Worm (Caenorhabditis elegans) whole organism, L4 larva: Measurements from ENCODE around the gene D1044.7.

Experiments used
- F44E2.7 ChIP-seq: fragments of 200-800 bp; sonication (Bioruptor generic); IDR thresholded peaks from 2 replicates; pipeline ENCODE4 v2.1.2; 2022; ENCODE audit warnings: missing genetic modification characterization, missing compliant biosample characterization
- F49E8.2 ChIP-seq: sonication (generic microtip); optimal IDR thresholded peaks from 2 replicates; lab custom pipeline; 2016; ENCODE audit warnings: missing compliant biosample characterization, mild to moderate bottlenecking, missing genetic modification characterization, borderline replicate concordance
- T20F7.1 ChIP-seq: fragments of 200-800 bp; sonication (Bioruptor generic); optimal IDR thresholded peaks from 2 replicates; lab custom pipeline; 2018; ENCODE audit warnings: mild to moderate bottlenecking, missing genetic modification characterization, missing compliant biosample characterization
- T26A8.4 ChIP-seq: fragments of 200-800 bp; sonication (Bioruptor generic); IDR thresholded peaks from 2 replicates; pipeline ENCODE4 v1.3.6; 2022; ENCODE audit warnings: missing genetic modification characterization, missing compliant biosample characterization
- Y48G9A.11 ChIP-seq: fragments of 200-800 bp; sonication (Bioruptor generic); IDR thresholded peaks from 2 replicates; pipeline ENCODE4 v1.3.6; 2022; ENCODE audit warnings: missing genetic modification reagents, missing genetic modification characterization, missing compliant biosample characterization
- Y75B8A.6 ChIP-seq: fragments of 200-800 bp; sonication (Bioruptor generic); IDR thresholded peaks from 2 replicates; pipeline ENCODE4 v1.3.6; 2022; ENCODE audit warnings: missing genetic modification reagents, missing genetic modification characterization, missing compliant biosample characterization
- ZK337.2 ChIP-seq: fragments of 200-800 bp; sonication (Bioruptor generic); IDR thresholded peaks from 2 replicates; pipeline ENCODE4 v1.3.6; 2022; ENCODE audit warnings: missing genetic modification reagents, missing genetic modification characterization, missing compliant biosample characterization
- attf-4 ChIP-seq: sonication (generic microtip); optimal IDR thresholded peaks from 3 replicates; lab custom pipeline; 2017; ENCODE audit warnings: missing biosample characterization, missing genetic modification characterization
- ceh-32 ChIP-seq: sonication (generic microtip); optimal IDR thresholded peaks from 2 replicates; lab custom pipeline; 2016; ENCODE audit warnings: mild to moderate bottlenecking, missing genetic modification characterization, missing compliant biosample characterization; ENCODE audit not compliant: poor library complexity
- ceh-82 ChIP-seq: sonication (generic microtip); optimal IDR thresholded peaks from 2 replicates; lab custom pipeline; 2017; ENCODE audit warnings: missing biosample characterization, missing genetic modification characterization
- cey-2 ChIP-seq: sonication (generic microtip); optimal IDR thresholded peaks from 3 replicates; lab custom pipeline; 2017; ENCODE audit warnings: missing genetic modification characterization, mild to moderate bottlenecking, missing compliant biosample characterization, antibody characterized with exemption, borderline replicate concordance; ENCODE audit not compliant: insufficient read depth
- daf-16 ChIP-seq, 3 experiments: sonication (generic microtip); optimal IDR thresholded peaks; 2 replicates each; lab custom pipeline; 2016 to 2017; ENCODE audit warnings: missing genetic modification characterization in 3 of 3, missing genetic modification reagents in 3 of 3, mild to moderate bottlenecking in 2 of 3, missing compliant biosample characterization in 2 of 3, missing biosample characterization in 1 of 3, moderate library complexity in 1 of 3
- dmd-6 ChIP-seq: fragments of 200-800 bp; sonication (Bioruptor generic); IDR thresholded peaks from 2 replicates; pipeline ENCODE4 v1.3.6; 2022; ENCODE audit warnings: missing genetic modification reagents, missing genetic modification characterization, missing compliant biosample characterization
- dmd-8 ChIP-seq: fragments of 200-800 bp; sonication (Bioruptor generic); IDR thresholded peaks from 2 replicates; pipeline ENCODE4 v1.3.6; 2022; ENCODE audit warnings: missing genetic modification characterization, missing compliant biosample characterization
- dmd-9 ChIP-seq: fragments of 200-800 bp; sonication (Bioruptor generic); IDR thresholded peaks from 2 replicates; pipeline ENCODE4 v1.3.6; 2022; ENCODE audit warnings: missing genetic modification reagents, missing genetic modification characterization, missing compliant biosample characterization
- dve-1 ChIP-seq: sonication (generic microtip); optimal IDR thresholded peaks from 2 replicates; lab custom pipeline; 2017; ENCODE audit warnings: antibody characterized with exemption, mild to moderate bottlenecking, missing genetic modification characterization, missing compliant biosample characterization; ENCODE audit not compliant: insufficient read depth
- egl-27 ChIP-seq: sonication (generic microtip); optimal IDR thresholded peaks from 3 replicates; lab custom pipeline; 2017; ENCODE audit warnings: missing biosample characterization, missing genetic modification reagents, missing genetic modification characterization
- hlh-30 ChIP-seq: sonication (generic microtip); optimal IDR thresholded peaks from 2 replicates; lab custom pipeline; 2017; ENCODE audit warnings: antibody characterized with exemption, mild to moderate bottlenecking, missing genetic modification characterization, missing compliant biosample characterization; ENCODE audit not compliant: insufficient read depth
- hmg-1.1 ChIP-seq: fragments of 200-800 bp; sonication (Bioruptor generic); IDR thresholded peaks from 2 replicates; pipeline ENCODE4 v1.3.6; 2022; ENCODE audit warnings: missing genetic modification reagents, missing genetic modification characterization, missing compliant biosample characterization
- lin-15B ChIP-seq: fragments of 150-350 bp; sonication (generic microtip); optimal IDR thresholded peaks from 3 replicates; lab custom pipeline; 2014; ENCODE audit warnings: missing biosample characterization, missing genetic modification characterization
- mdl-1 ChIP-seq, 2 experiments: fragments of 150-350 bp in 1 of 2; sonication (generic microtip) in 1 of 2; optimal IDR thresholded peaks; 2 replicates each; lab custom pipeline; 2014 to 2017; ENCODE audit warnings: missing biosample characterization in 2 of 2, missing genetic modification characterization in 2 of 2
- mdt-29 ChIP-seq: fragments of 200-800 bp; sonication (Bioruptor generic); IDR thresholded peaks from 2 replicates; pipeline ENCODE4 v1.3.6; 2022; ENCODE audit warnings: missing genetic modification reagents, missing genetic modification characterization, missing compliant biosample characterization
- mep-1 ChIP-seq: fragments of 150-350 bp; sonication (generic microtip); optimal IDR thresholded peaks from 3 replicates; lab custom pipeline; 2014; ENCODE audit warnings: missing biosample characterization, missing genetic modification characterization
- mes-2 ChIP-seq: sonication (generic microtip); optimal IDR thresholded peaks from 2 replicates; lab custom pipeline; 2016; ENCODE audit warnings: missing genotype, mild to moderate bottlenecking, missing genetic modification characterization, missing compliant biosample characterization; ENCODE audit not compliant: poor library complexity, severe bottlenecking
- mxl-3 ChIP-seq: fragments of 200-800 bp; sonication (Bioruptor generic); optimal IDR thresholded peaks from 2 replicates; lab custom pipeline; 2018; ENCODE audit warnings: mild to moderate bottlenecking, missing genetic modification characterization, missing compliant biosample characterization
- nhr-28 ChIP-seq: fragments of 150-350 bp; optimal IDR thresholded peaks from 2 replicates; lab custom pipeline; 2014; ENCODE audit warnings: missing biosample characterization, missing genetic modification characterization
- nhr-42 ChIP-seq: fragments of 200-800 bp; sonication (Bioruptor generic); IDR thresholded peaks from 2 replicates; pipeline ENCODE4 v1.3.6; 2022; ENCODE audit warnings: missing genetic modification characterization, missing compliant biosample characterization
- nhr-48 ChIP-seq: sonication (generic microtip); optimal IDR thresholded peaks from 2 replicates; lab custom pipeline; 2016; ENCODE audit warnings: mild to moderate bottlenecking, missing genetic modification characterization, missing compliant biosample characterization
- nhr-77 ChIP-seq: fragments of 150-350 bp; optimal IDR thresholded peaks from 2 replicates; lab custom pipeline; 2014; ENCODE audit warnings: missing biosample characterization, missing genetic modification characterization
- pqm-1 ChIP-seq: sonication (generic microtip); optimal IDR thresholded peaks from 2 replicates; lab custom pipeline; 2017; ENCODE audit warnings: missing biosample characterization, missing genetic modification characterization
- saeg-2 ChIP-seq: fragments of 200-800 bp; sonication (Bioruptor generic); IDR thresholded peaks from 2 replicates; pipeline ENCODE4 v1.3.6; 2022; ENCODE audit warnings: missing genetic modification reagents, missing genetic modification characterization, missing compliant biosample characterization
- sdz-12 ChIP-seq: fragments of 200-800 bp; sonication (Bioruptor generic); optimal IDR thresholded peaks from 2 replicates; lab custom pipeline; 2018; ENCODE audit warnings: mild to moderate bottlenecking, missing genetic modification characterization, missing compliant biosample characterization
- snpc-1.2 ChIP-seq: fragments of 200-800 bp; sonication (Bioruptor generic); IDR thresholded peaks from 2 replicates; pipeline ENCODE4 v1.3.6; 2022; ENCODE audit warnings: missing genetic modification reagents, missing genetic modification characterization, missing compliant biosample characterization
- spr-3 ChIP-seq: fragments of 200-800 bp; sonication (Bioruptor generic); optimal IDR thresholded peaks from 2 replicates; lab custom pipeline; 2018; ENCODE audit warnings: mild to moderate bottlenecking, missing genetic modification characterization, missing compliant biosample characterization
- unc-62 ChIP-seq, 3 experiments: fragments of 150-350 bp in 1 of 3; sonication (generic microtip); optimal IDR thresholded peaks in 2 of 3; peaks in 1 of 3; 1 replicate in 1 of 3; 2 replicates in 2 of 3; lab custom pipeline; 2014 to 2017; ENCODE audit warnings: missing biosample characterization in 3 of 3, missing genetic modification characterization in 3 of 3, missing genetic modification reagents in 3 of 3, missing genotype in 1 of 3
- vab-7 ChIP-seq: fragments of 200-800 bp; sonication (Bioruptor generic); IDR thresholded peaks from 2 replicates; pipeline ENCODE4 v1.3.6; 2022; ENCODE audit warnings: missing genetic modification reagents, missing genetic modification characterization, missing compliant biosample characterization
- zfp-2 ChIP-seq: sonication (generic microtip); optimal IDR thresholded peaks from 2 replicates; lab custom pipeline; 2016; ENCODE audit warnings: mild to moderate bottlenecking, missing genetic modification characterization, missing compliant biosample characterization
- zfp-3 ChIP-seq: fragments of 200-800 bp; sonication (Bioruptor generic); conservative IDR thresholded peaks from 2 replicates; pipeline ENCODE4 v1.3.6; 2022; ENCODE audit warnings: missing genetic modification reagents, missing genetic modification characterization, missing compliant biosample characterization

Gene D1044.7

ce11 chrIII:5550193-5550592 is 41.6 kb upstream of the D1044.7 start (continued):
- TF ChIP-seq attf-4 (tag; lab: Kevin White, UChicago) = no peak
- no peak for TF ChIP-seq ceh-32 (tag; lab: Kevin White, UChicago)
- peak; percentile 23 for TF ChIP-seq dve-1 (tag; lab: Kevin White, UChicago)
- TF ChIP-seq sdz-12 (GFP tag; lab: Kevin White, UChicago) = no peak
- TF ChIP-seq F49E8.2 = no peak
- TF ChIP-seq cey-2 (tag; lab: Kevin White, UChicago) = peak; percentile 6
- TF ChIP-seq hlh-30 = peak; percentile 18

- TF ChIP-seq egl-27 (tag; lab: Kevin White, UChicago) = no peak
- TF ChIP-seq mdt-29 (GFP tag; lab: Robert Waterston, UW) = no peak
- no peak for TF ChIP-seq nhr-77
- TF ChIP-seq mes-2 (tag; lab: Kevin White, UChicago) = no peak
- peak; percentile 70 for TF ChIP-seq pqm-1 (tag; lab: Kevin White, UChicago)
- TF ChIP-seq mxl-3 (GFP tag; lab: Kevin White, UChicago) = peak; percentile 31
- TF ChIP-seq dmd-9 = no peak
- no peak for TF ChIP-seq F49E8.2
- no peak for TF ChIP-seq nhr-48 (tag; lab: Kevin White, UChicago)
- peak; percentile 55 for TF ChIP-seq dmd-6 (GFP tag; lab: Robert Waterston, UW)
- no peak for TF ChIP-seq T20F7.1 (GFP tag; lab: Kevin White, UChicago)
- TF ChIP-seq vab-7 (GFP tag; lab: Robert Waterston, UW) = no peak
- no peak for TF ChIP-seq F44E2.7 (GFP tag; lab: Robert Waterston, UW)
- no peak for TF ChIP-seq mep-1 (tag; lab: Kevin White, UChicago)
- TF ChIP-seq daf-16 (GFP tag; optimal IDR thresholded peaks at IDR 0.05; lab: Kevin White, UChicago) = no peak
- peak; percentile 30 for TF ChIP-seq daf-16 (tag; optimal IDR thresholded peaks at IDR 0.05; lab: Kevin White, UChicago)
- no peak for TF ChIP-seq saeg-2 (GFP tag; lab: Robert Waterston, UW)
- no peak for TF ChIP-seq dmd-8 (GFP tag; lab: Robert Waterston, UW)
- TF ChIP-seq snpc-1.2 (GFP tag; lab: Robert Waterston, UW) = no peak
- TF ChIP-seq lin-15B (tag; lab: Kevin White, UChicago) = no peak
- TF ChIP-seq nhr-42 (GFP tag; lab: Robert Waterston, UW) = no peak
- no peak for TF ChIP-seq spr-3
- no peak for TF ChIP-seq Y75B8A.6 (GFP tag; lab: Robert Waterston, UW)
Observed at ce11 chrIII:5546730-5547129, 38.2 kb upstream of the D1044.7 start, which contains the start of gene F09F7.5. F09F7.5 (plus strand) TSS chrIII:5546987.

ce11 chrIII:5546309-5546708 is 37.7 kb upstream of the D1044.7 start:
- peak; percentile 2 for TF ChIP-seq hlh-30
- TF ChIP-seq hmg-1.1 (GFP tag; lab: Robert Waterston, UW) = no peak
- peak; percentile 49 for TF ChIP-seq nhr-28
- TF ChIP-seq mdl-1 (tag; optimal IDR thresholded peaks at IDR 0.05; lab: Kevin White, UChicago) = peak in 1 of 2 experiments; percentile 51
- peak; percentile 38 for TF ChIP-seq dve-1 (tag; lab: Kevin White, UChicago)
- TF ChIP-seq Y48G9A.11 (GFP tag; lab: Robert Waterston, UW) = no peak
- no peak for TF ChIP-seq T26A8.4
- peak; percentile 19 for TF ChIP-seq nhr-48 (tag; lab: Kevin White, UChicago)
- peak; percentile 14 for TF ChIP-seq mes-2 (tag; lab: Kevin White, UChicago)
- TF ChIP-seq, all 104 proteins: peak for 6

- TF ChIP-seq Y48G9A.11 (GFP tag; lab: Robert Waterston, UW) (0 out of 2 replicates have a peak, but pooled peaks have one; percentile 51), ceh-32 (tag; lab: Kevin White, UChicago) (no peak), mep-1 (tag; lab: Kevin White, UChicago) (no peak), zfp-2 (tag; lab: Kevin White, UChicago) (no peak), unc-62 (GFP tag; optimal IDR thresholded peaks at IDR 0.05 in 1 of 2; lab: Kevin White, UChicago) (no peak), unc-62 (tag; optimal IDR thresholded peaks at IDR 0.05; lab: Kevin White, UChicago) (no peak), ceh-82 (tag; lab: Kevin White, UChicago) (no peak), zfp-3 (no peak), ZK337.2 (no peak)
Observed at ce11 chrIII:5543727-5544345, 35.3 kb upstream of the D1044.7 start, which contains the start of gene D1044.1. D1044.1 (plus strand) TSS chrIII:5544295.
